Worm (Caenorhabditis elegans) whole organism, young adult: Measurements from ENCODE around the gene sek-3.

Source experiments
- D2030.7 ChIP-seq: fragments of 200-800 bp; sonication (Bioruptor generic); IDR thresholded peaks from 2 replicates; pipeline ENCODE4 v1.3.6; 2022; ENCODE audit warnings: missing genetic modification reagents, missing genetic modification characterization, missing compliant biosample characterization
- F22D6.2 ChIP-seq: sonication (generic microtip); optimal IDR thresholded peaks from 2 replicates; lab custom pipeline; 2016; ENCODE audit warnings: mild to moderate bottlenecking, missing genetic modification characterization, missing compliant biosample characterization
- ama-1 ChIP-seq, 3 experiments: fragments of 150-350 bp in 1 of 3; sonication (generic microtip) in 2 of 3; optimal IDR thresholded peaks; 2 replicates each; lab custom pipeline; 2014 to 2018; ENCODE audit warnings: missing biosample characterization in 2 of 3, missing genetic modification characterization in 2 of 3, missing genetic modification reagents in 2 of 3
- cebp-2 ChIP-seq: fragments of 200-800 bp; sonication (Bioruptor generic); IDR thresholded peaks from 2 replicates; pipeline ENCODE4 v1.3.6; 2022; ENCODE audit warnings: missing genetic modification characterization, missing compliant biosample characterization
- ceh-58 ChIP-seq: fragments of 200-800 bp; sonication (Bioruptor generic); IDR thresholded peaks from 2 replicates; pipeline ENCODE4 v1.3.6; 2022; ENCODE audit warnings: missing genetic modification characterization, missing compliant biosample characterization
- ets-4 ChIP-seq: fragments of 200-800 bp; sonication (Bioruptor generic); optimal IDR thresholded peaks from 2 replicates; lab custom pipeline; 2018; ENCODE audit warnings: mild to moderate bottlenecking, missing genetic modification characterization, missing compliant biosample characterization
- let-607 ChIP-seq, 2 experiments: fragments of 200-800 bp in 1 of 2; sonication (Bioruptor generic) in 1 of 2; sonication (generic microtip) in 1 of 2; optimal IDR thresholded peaks; 2 replicates each; lab custom pipeline; 2016 to 2018; ENCODE audit warnings: mild to moderate bottlenecking in 2 of 2, missing compliant biosample characterization in 2 of 2, missing genetic modification characterization in 2 of 2, moderate library complexity in 2 of 2, missing genotype in 1 of 2
- lin-40 ChIP-seq: sonication (generic microtip); optimal IDR thresholded peaks from 2 replicates; lab custom pipeline; 2016; ENCODE audit warnings: missing genetic modification characterization, mild to moderate bottlenecking, missing compliant biosample characterization, missing genotype, missing genetic modification reagents
- nhr-120 ChIP-seq: fragments of 200-800 bp; sonication (Bioruptor generic); IDR thresholded peaks from 2 replicates; pipeline ENCODE4 v1.3.6; 2022; ENCODE audit warnings: missing genetic modification characterization, missing compliant biosample characterization
- sea-2 ChIP-seq: fragments of 200-800 bp; sonication (Bioruptor generic); IDR thresholded peaks from 2 replicates; pipeline ENCODE4 v1.3.6; 2022; ENCODE audit warnings: missing genetic modification characterization, missing compliant biosample characterization
- snpc-4 ChIP-seq, 5 experiments: fragments of 150-350 bp in 1 of 5; sonication (generic microtip) in 4 of 5; optimal IDR thresholded peaks; 2 replicates each; lab custom pipeline; 2014 to 2018; ENCODE audit warnings: missing genetic modification characterization in 5 of 5, missing biosample characterization in 3 of 5, antibody characterized with exemption in 2 of 5, mild to moderate bottlenecking in 2 of 5, missing compliant biosample characterization in 2 of 5, missing genotype in 2 of 5, moderate library complexity in 2 of 5, missing genetic modification reagents in 1 of 5

DNA sequence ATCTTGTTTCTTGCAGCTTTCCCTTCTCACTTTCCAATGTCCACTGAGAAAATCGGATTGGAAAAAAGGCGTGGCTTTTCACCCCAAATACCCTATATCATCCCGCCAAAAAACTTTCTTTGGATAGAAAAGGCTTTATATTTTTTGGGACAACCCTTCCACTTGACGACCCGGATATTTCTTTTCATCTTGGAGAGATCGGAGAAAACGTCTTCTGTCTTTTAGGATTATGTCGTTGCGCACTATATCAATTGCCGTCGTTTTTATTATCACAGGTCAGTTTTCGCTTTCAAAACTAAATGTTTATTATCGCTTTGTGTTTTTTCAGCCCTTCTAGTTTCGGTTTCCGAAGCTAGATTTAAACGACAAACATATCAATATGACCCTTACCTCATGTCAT lies 26.2 kb downstream of the sek-3 start, which contains the start of gene Y64H9A.2:
- TF ChIP-seq ama-1 (optimal IDR thresholded peaks at IDR 0.05; lab: Kevin White, UChicago) (no peak), ama-1 (GFP tag; optimal IDR thresholded peaks at IDR 0.05; lab: Kevin White, UChicago) (no peak), F22D6.2 (tag; lab: Kevin White, UChicago) (no peak), sea-2 (GFP tag; lab: Robert Waterston, UW) (no peak), ets-4 (no peak), nhr-120 (GFP tag; lab: Robert Waterston, UW) (no peak), let-607 (tag; optimal IDR thresholded peaks at IDR 0.05; lab: Kevin White, UChicago) (no peak), ceh-58 (GFP tag; lab: Robert Waterston, UW) (no peak), cebp-2 (GFP tag; lab: Robert Waterston, UW) (no peak), D2030.7 (no peak), lin-40 (tag; lab: Kevin White, UChicago) (no peak), snpc-4 (GFP tag; optimal IDR thresholded peaks at IDR 0.05; lab: Kevin White, UChicago) (no peak), snpc-4 (tag; optimal IDR thresholded peaks at IDR 0.05; lab: Kevin White, UChicago) (no peak)
